Worm (Caenorhabditis elegans) whole organism, L3 larva: ENCODE measurements around the gene toe-2.
A peak's percentile ranks its signal among the peaks of the same experiment; 100 is the strongest.

Source experiments
- ZK546.5 ChIP-seq: sonication (generic microtip); optimal IDR thresholded peaks from 2 replicates; lab custom pipeline; 2017; ENCODE audit warnings: missing biosample characterization, missing genetic modification characterization
- aly-2 ChIP-seq: fragments of 150-350 bp; optimal IDR thresholded peaks from 2 replicates; lab custom pipeline; 2014; ENCODE audit warnings: missing biosample characterization, missing genetic modification characterization
- ama-1 ChIP-seq: fragments of 150-350 bp; optimal IDR thresholded peaks from 2 replicates; lab custom pipeline; 2018
- ceh-16 ChIP-seq: sonication (generic microtip); optimal IDR thresholded peaks from 2 replicates; lab custom pipeline; 2017; ENCODE audit warnings: missing biosample characterization, missing genetic modification characterization
- ceh-82 ChIP-seq: fragments of 150-350 bp; optimal IDR thresholded peaks from 2 replicates; lab custom pipeline; 2014; ENCODE audit warnings: missing biosample characterization, missing genetic modification characterization
- egl-27 ChIP-seq: sonication (generic microtip); optimal IDR thresholded peaks from 4 replicates; lab custom pipeline; 2017; ENCODE audit warnings: missing biosample characterization, missing genetic modification reagents, missing genetic modification characterization
- egl-5 ChIP-seq: fragments of 150-350 bp; optimal IDR thresholded peaks from 2 replicates; lab custom pipeline; 2017; ENCODE audit warnings: missing biosample characterization, missing genetic modification reagents, missing genetic modification characterization, inconsistent platforms
- elt-1 ChIP-seq: fragments of 150-350 bp; optimal IDR thresholded peaks from 2 replicates; lab custom pipeline; 2014; ENCODE audit warnings: missing biosample characterization, missing genetic modification characterization
- elt-2 ChIP-seq: sonication (generic microtip); optimal IDR thresholded peaks from 2 replicates; lab custom pipeline; 2016; ENCODE audit warnings: missing genetic modification reagents, mild to moderate bottlenecking, missing genetic modification characterization, missing compliant biosample characterization
- elt-3 ChIP-seq, 3 experiments: fragments of 150-350 bp in 1 of 3; sonication (generic microtip) in 2 of 3; optimal IDR thresholded peaks; 2 replicates in 2 of 3; 4 replicates in 1 of 3; lab custom pipeline; 2014 to 2017; ENCODE audit warnings: missing biosample characterization in 3 of 3, missing genetic modification characterization in 3 of 3
- eor-1 ChIP-seq, 2 experiments: fragments of 150-350 bp; optimal IDR thresholded peaks; 2 replicates each; lab custom pipeline; 2014 to 2018; ENCODE audit warnings: missing biosample characterization in 2 of 2, missing genetic modification characterization in 2 of 2
- fkh-10 ChIP-seq: sonication (generic microtip); optimal IDR thresholded peaks from 2 replicates; lab custom pipeline; 2017; ENCODE audit warnings: missing biosample characterization, missing genetic modification reagents, missing genetic modification characterization
- fkh-2 ChIP-seq: fragments of 150-350 bp; optimal IDR thresholded peaks from 2 replicates; lab custom pipeline; 2014; ENCODE audit warnings: missing biosample characterization, missing genetic modification reagents, missing genetic modification characterization
- fos-1 ChIP-seq: fragments of 150-350 bp; optimal IDR thresholded peaks from 2 replicates; lab custom pipeline; 2014; ENCODE audit warnings: missing biosample characterization, missing genetic modification characterization
- hmg-11 ChIP-seq: sonication (generic microtip); optimal IDR thresholded peaks from 2 replicates; lab custom pipeline; 2016; ENCODE audit warnings: missing genetic modification characterization, missing compliant biosample characterization
- jun-1 ChIP-seq: fragments of 150-350 bp; optimal IDR thresholded peaks from 2 replicates; lab custom pipeline; 2014; ENCODE audit warnings: missing biosample characterization, missing genetic modification reagents, missing genetic modification characterization
- lin-39 ChIP-seq: fragments of 150-350 bp; optimal IDR thresholded peaks from 2 replicates; lab custom pipeline; 2018; ENCODE audit warnings: missing biosample characterization, missing genetic modification reagents, missing genetic modification characterization
- mdl-1 ChIP-seq: fragments of 150-350 bp; optimal IDR thresholded peaks from 2 replicates; lab custom pipeline; 2014; ENCODE audit warnings: missing biosample characterization, missing genetic modification characterization
- mml-1 ChIP-seq: fragments of 150-350 bp; sonication (generic microtip); optimal IDR thresholded peaks from 3 replicates; lab custom pipeline; 2014; ENCODE audit warnings: missing biosample characterization, missing genetic modification characterization
- nfya-1 ChIP-seq: sonication (generic microtip); optimal IDR thresholded peaks from 2 replicates; lab custom pipeline; 2017; ENCODE audit warnings: missing genetic modification characterization, mild to moderate bottlenecking, missing compliant biosample characterization, antibody characterized with exemption, moderate library complexity; ENCODE audit not compliant: insufficient read depth
- nhr-23 ChIP-seq: fragments of 150-350 bp; optimal IDR thresholded peaks from 2 replicates; lab custom pipeline; 2014; ENCODE audit warnings: missing biosample characterization, missing genetic modification reagents, missing genetic modification characterization
- nhr-237 ChIP-seq: fragments of 150-350 bp; optimal IDR thresholded peaks from 2 replicates; lab custom pipeline; 2014; ENCODE audit warnings: missing biosample characterization, missing genetic modification characterization
- nhr-25 ChIP-seq: sonication (generic microtip); optimal IDR thresholded peaks from 2 replicates; lab custom pipeline; 2017; ENCODE audit warnings: missing biosample characterization, missing genetic modification characterization
- nhr-28 ChIP-seq: fragments of 150-350 bp; optimal IDR thresholded peaks from 2 replicates; lab custom pipeline; 2014; ENCODE audit warnings: missing biosample characterization, missing genetic modification characterization
- nhr-43 ChIP-seq: sonication (generic microtip); optimal IDR thresholded peaks from 2 replicates; lab custom pipeline; 2016; ENCODE audit warnings: mild to moderate bottlenecking, missing genetic modification characterization, missing compliant biosample characterization; ENCODE audit not compliant: poor library complexity, severe bottlenecking
- nhr-67 ChIP-seq: fragments of 150-350 bp; optimal IDR thresholded peaks from 2 replicates; lab custom pipeline; 2014; ENCODE audit warnings: missing biosample characterization, missing genetic modification characterization
- nhr-76 ChIP-seq: fragments of 150-350 bp; sonication (generic microtip); optimal IDR thresholded peaks from 5 replicates; lab custom pipeline; 2014; ENCODE audit warnings: missing biosample characterization, missing genetic modification characterization
- nhr-77 ChIP-seq: fragments of 150-350 bp; optimal IDR thresholded peaks from 2 replicates; lab custom pipeline; 2014; ENCODE audit warnings: missing biosample characterization, missing genetic modification characterization
- pha-4 ChIP-seq: fragments of 150-350 bp; optimal IDR thresholded peaks from 2 replicates; lab custom pipeline; 2014; ENCODE audit warnings: missing biosample characterization, missing genetic modification reagents, missing genetic modification characterization
- pqm-1 ChIP-seq: fragments of 150-350 bp; optimal IDR thresholded peaks from 2 replicates; lab custom pipeline; 2017; ENCODE audit warnings: missing biosample characterization, missing genetic modification characterization, inconsistent platforms
- sea-2 ChIP-seq: fragments of 150-350 bp; sonication (generic microtip); optimal IDR thresholded peaks from 4 replicates; lab custom pipeline; 2014; ENCODE audit warnings: missing biosample characterization, missing genetic modification reagents, missing genetic modification characterization
- skn-1 ChIP-seq: fragments of 150-350 bp; optimal IDR thresholded peaks from 2 replicates; lab custom pipeline; 2014; ENCODE audit warnings: missing biosample characterization, missing genetic modification characterization
- snpc-4 ChIP-seq: fragments of 150-350 bp; optimal IDR thresholded peaks from 2 replicates; lab custom pipeline; 2014; ENCODE audit warnings: missing biosample characterization, missing genetic modification characterization
- tbx-2 ChIP-seq: sonication (generic microtip); optimal IDR thresholded peaks from 2 replicates; lab custom pipeline; 2016; ENCODE audit warnings: mild to moderate bottlenecking, missing genetic modification characterization, missing compliant biosample characterization
- unc-39 ChIP-seq: sonication (generic microtip); optimal IDR thresholded peaks from 4 replicates; lab custom pipeline; 2017; ENCODE audit warnings: missing biosample characterization, missing genetic modification characterization
- zag-1 ChIP-seq: fragments of 150-350 bp; optimal IDR thresholded peaks from 2 replicates; lab custom pipeline; 2014; ENCODE audit warnings: missing biosample characterization, missing genetic modification characterization
- ztf-11 ChIP-seq: fragments of 150-350 bp; optimal IDR thresholded peaks from 2 replicates; lab custom pipeline; 2014; ENCODE audit warnings: missing biosample characterization, missing genetic modification characterization

The toe-2 gene

DNA sequence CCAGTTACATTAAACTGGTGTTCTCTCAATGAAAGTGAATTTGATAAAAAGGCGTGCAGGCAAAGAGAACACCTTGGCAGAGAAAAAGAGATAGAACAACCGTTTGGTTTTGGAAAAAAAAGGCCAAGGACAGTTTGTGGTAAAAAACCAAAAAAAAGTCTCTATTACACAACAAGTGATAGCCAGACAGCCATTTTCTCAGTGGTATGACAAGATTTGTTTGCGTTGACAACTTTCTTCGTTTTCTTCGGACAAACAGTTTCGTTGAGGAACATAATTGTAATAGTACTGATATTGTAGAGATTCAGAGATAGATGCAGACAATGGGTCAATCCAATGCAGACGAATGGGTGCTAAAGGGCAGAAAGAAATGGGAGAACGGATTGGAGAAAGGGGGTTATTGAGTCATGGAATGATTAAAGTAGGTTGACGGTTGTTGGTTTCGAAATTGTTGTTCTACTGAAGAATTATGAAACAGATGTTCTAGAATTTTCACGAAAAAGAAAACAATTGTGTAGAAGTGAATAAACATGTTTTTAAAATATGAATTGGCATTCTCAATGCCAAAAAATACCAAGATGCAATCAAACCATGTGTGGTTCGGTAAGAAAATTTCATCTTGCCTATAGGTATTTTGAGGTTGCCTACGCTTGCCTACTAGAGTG is 41.1 kb upstream of the toe-2 start:
- TF ChIP-seq fos-1 (tag; lab: Kevin White, UChicago) (no peak), nhr-23 (tag; lab: Kevin White, UChicago) (peak; percentile 64), fkh-2 (tag; lab: Kevin White, UChicago) (no peak), tbx-2 (no peak), pqm-1 (tag; lab: Kevin White, UChicago) (no peak), nhr-43 (tag; lab: Kevin White, UChicago) (peak; percentile 32), egl-5 (tag; lab: Kevin White, UChicago) (peak; percentile 68), nhr-28 (tag; lab: Kevin White, UChicago) (no peak), eor-1 (tag; optimal IDR thresholded peaks at IDR 0.05; lab: Kevin White, UChicago) (no peak), pha-4 (tag; lab: Kevin White, UChicago) (peak; percentile 63), ama-1 (peak; percentile 46), skn-1 (tag; lab: Kevin White, UChicago) (no peak), jun-1 (peak; percentile 5), elt-3 (tag; optimal IDR thresholded peaks at IDR 0.05; lab: Kevin White, UChicago) (peak in 1 of 3 experiments; percentile 45), nhr-25 (tag; lab: Kevin White, UChicago) (peak; percentile 85), ceh-82 (tag; lab: Kevin White, UChicago) (no peak), ztf-11 (tag; lab: Kevin White, UChicago) (no peak)

DNA sequence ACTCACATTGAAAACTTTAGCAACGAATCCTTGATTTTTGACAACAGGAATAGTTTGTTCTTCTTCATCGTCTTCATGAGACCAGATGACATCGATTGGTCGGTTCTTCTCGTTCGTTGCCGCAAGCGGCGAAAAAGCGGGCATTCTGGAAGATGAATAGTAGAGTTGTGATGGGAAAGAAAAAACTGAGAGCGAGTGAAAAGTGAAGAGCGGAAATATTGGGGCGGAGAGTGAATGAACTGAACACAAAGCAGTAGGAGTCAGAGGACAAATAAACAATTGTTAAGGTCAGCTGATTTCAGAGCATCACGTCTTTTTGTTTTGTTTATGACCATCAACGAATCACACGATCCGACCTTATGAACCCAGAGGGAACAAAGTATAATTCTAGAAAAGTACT is 40.1 kb upstream of the toe-2 start, which contains the start of gene F18C5.10:
TSS of gene F18C5.10 (minus strand) at position 145 of the 400 bp plus-strand sequence.
- TF ChIP-seq fkh-10 (GFP tag; lab: Kevin White, UChicago) (no peak), ceh-16 (tag; lab: Kevin White, UChicago) (no peak), elt-1 (tag; lab: Kevin White, UChicago) (no peak), ama-1 (peak; percentile 12), nhr-43 (tag; lab: Kevin White, UChicago) (no peak), nhr-67 (tag; lab: Kevin White, UChicago) (no peak), egl-27 (tag; lab: Kevin White, UChicago) (no peak), eor-1 (tag; optimal IDR thresholded peaks at IDR 0.05; lab: Kevin White, UChicago) (no peak), jun-1 (no peak), fos-1 (tag; lab: Kevin White, UChicago) (no peak), mdl-1 (tag; lab: Kevin White, UChicago) (no peak), nhr-23 (tag; lab: Kevin White, UChicago) (no peak), nhr-237 (no peak), nhr-77 (tag; lab: Kevin White, UChicago) (no peak), hmg-11 (tag; lab: Kevin White, UChicago) (no peak), nhr-76 (no peak), skn-1 (tag; lab: Kevin White, UChicago) (no peak), zag-1 (tag; lab: Kevin White, UChicago) (no peak), pha-4 (tag; lab: Kevin White, UChicago) (peak; percentile 28), fkh-2 (tag; lab: Kevin White, UChicago) (no peak), tbx-2 (no peak), sea-2 (GFP tag; lab: Kevin White, UChicago) (no peak), egl-5 (tag; lab: Kevin White, UChicago) (peak; percentile 38), aly-2 (no peak), lin-39 (peak; percentile 6)

DNA sequence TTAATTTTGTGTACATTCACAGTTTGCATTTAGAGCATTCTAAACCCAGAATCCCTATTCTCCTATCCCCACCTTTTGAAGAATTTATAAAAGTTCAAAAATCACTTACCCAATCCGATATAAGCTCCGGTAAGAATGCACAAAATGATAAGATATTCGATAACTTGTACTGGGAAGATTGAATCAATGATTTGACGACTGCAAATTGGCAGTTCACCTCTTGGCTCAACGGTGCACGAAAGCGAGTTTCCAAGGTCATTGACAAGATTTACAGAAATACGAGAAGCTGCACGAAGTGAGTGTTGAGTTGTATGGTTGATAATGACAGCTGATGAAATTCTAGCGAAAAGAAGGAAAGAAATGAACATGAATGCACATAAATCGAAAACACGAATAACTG is 39.1 kb upstream of the toe-2 start:
- no peak for TF ChIP-seq mml-1 (tag; lab: Kevin White, UChicago)
- no peak for TF ChIP-seq elt-2 (tag; lab: Kevin White, UChicago)
- TF ChIP-seq nhr-67 (tag; lab: Kevin White, UChicago), result no peak
- TF ChIP-seq nfya-1 (tag; lab: Kevin White, UChicago), result no peak
- TF ChIP-seq ZK546.5, result no peak
- no peak for TF ChIP-seq snpc-4 (tag; lab: Kevin White, UChicago)
- TF ChIP-seq unc-39 (tag; lab: Kevin White, UChicago), result no peak
- no peak for TF ChIP-seq hmg-11 (tag; lab: Kevin White, UChicago)
- no peak for TF ChIP-seq pqm-1 (tag; lab: Kevin White, UChicago)
- TF ChIP-seq egl-27 (tag; lab: Kevin White, UChicago), result no peak
- TF ChIP-seq eor-1 (tag; optimal IDR thresholded peaks at IDR 0.05; lab: Kevin White, UChicago), result no peak
- TF ChIP-seq nhr-23 (tag; lab: Kevin White, UChicago), result no peak
